Fruit fly (Drosophila melanogaster) whole organism, pupa: ENCODE data around the gene CG9270.

Experiments
- CG10348 ChIP-seq: fragments of 200-800 bp; sonication (Bioruptor generic); IDR thresholded peaks from 2 replicates; pipeline ENCODE4 v1.3.6; 2022; ENCODE audit warnings: missing biosample characterization, missing genetic modification characterization
- CG12605 ChIP-seq: fragments of 200-800 bp; sonication (Bioruptor generic); IDR thresholded peaks from 2 replicates; pipeline ENCODE4 v1.3.6; 2022; ENCODE audit warnings: missing biosample characterization, missing genetic modification characterization
- CG13204 ChIP-seq: fragments of 200-800 bp; sonication (Bioruptor generic); optimal IDR thresholded peaks from 2 replicates; lab custom pipeline; 2018; ENCODE audit warnings: missing biosample characterization, mild to moderate bottlenecking, missing genetic modification characterization, moderate library complexity
- CG14655 ChIP-seq: fragments of 200-800 bp; sonication (Bioruptor generic); optimal IDR thresholded peaks from 3 replicates; lab custom pipeline; 2017; ENCODE audit warnings: mild to moderate bottlenecking, missing biosample characterization, missing genetic modification reagents, missing genetic modification characterization
- CG15710 ChIP-seq: fragments of 200-800 bp; sonication (Bioruptor generic); optimal IDR thresholded peaks from 2 replicates; lab custom pipeline; 2018; ENCODE audit warnings: missing biosample characterization, mild to moderate bottlenecking, missing genetic modification characterization, moderate library complexity
- CG17806 ChIP-seq: fragments of 200-800 bp; sonication (Bioruptor generic); optimal IDR thresholded peaks from 2 replicates; lab custom pipeline; 2018; ENCODE audit warnings: missing biosample characterization, mild to moderate bottlenecking, missing genetic modification characterization, moderate library complexity
- CG32121 ChIP-seq: fragments of 200-800 bp; sonication (Bioruptor generic); IDR thresholded peaks from 2 replicates; pipeline ENCODE4 v1.3.6; 2022; ENCODE audit warnings: missing biosample characterization, missing genetic modification characterization
- CG34367 ChIP-seq: fragments of 200-800 bp; sonication (Bioruptor generic); optimal IDR thresholded peaks from 2 replicates; lab custom pipeline; 2018; ENCODE audit warnings: missing biosample characterization, mild to moderate bottlenecking, missing genetic modification characterization
- CG4496 ChIP-seq: fragments of 200-800 bp; sonication (Bioruptor generic); IDR thresholded peaks from 3 replicates; pipeline ENCODE4 v1.3.6; 2022; ENCODE audit warnings: missing biosample characterization, missing genetic modification characterization
- CG8159 ChIP-seq: fragments of 200-800 bp; sonication (Bioruptor generic); optimal IDR thresholded peaks from 3 replicates; lab custom pipeline; 2018; ENCODE audit warnings: missing biosample characterization, mild to moderate bottlenecking, missing genetic modification characterization, moderate library complexity
- CG8301 ChIP-seq: fragments of 200-800 bp; sonication (Bioruptor generic); optimal IDR thresholded peaks from 2 replicates; lab custom pipeline; 2018; ENCODE audit warnings: missing biosample characterization, mild to moderate bottlenecking, missing genetic modification characterization
- CG9948 ChIP-seq: fragments of 200-800 bp; sonication (Bioruptor generic); optimal IDR thresholded peaks from 2 replicates; lab custom pipeline; 2018; ENCODE audit warnings: missing biosample characterization, mild to moderate bottlenecking, missing genetic modification characterization, moderate library complexity
- D1 ChIP-seq: fragments of 200-800 bp; sonication (Bioruptor generic); optimal IDR thresholded peaks from 2 replicates; lab custom pipeline; 2018; ENCODE audit warnings: missing biosample characterization, mild to moderate bottlenecking, missing genetic modification characterization, moderate library complexity
- EcR ChIP-seq: fragments of 200-800 bp; sonication (Bioruptor generic); optimal IDR thresholded peaks from 3 replicates; lab custom pipeline; 2019; ENCODE audit warnings: missing biosample characterization, missing genetic modification characterization, mild to moderate bottlenecking, moderate library complexity, missing genetic modification reagents
- Ets98B ChIP-seq: fragments of 200-800 bp; sonication (Bioruptor generic); IDR thresholded peaks from 2 replicates; pipeline ENCODE4 v1.3.6; 2022; ENCODE audit warnings: missing biosample characterization, missing genetic modification characterization
- Pif1A ChIP-seq: fragments of 200-800 bp; sonication (Bioruptor generic); optimal IDR thresholded peaks from 3 replicates; lab custom pipeline; 2016; ENCODE audit warnings: missing biosample characterization, missing genetic modification characterization
- Pif1B ChIP-seq: fragments of 200-800 bp; sonication (Bioruptor generic); optimal IDR thresholded peaks from 3 replicates; lab custom pipeline; 2016; ENCODE audit warnings: missing biosample characterization, missing genetic modification characterization
- Snoo ChIP-seq: fragments of 200-800 bp; sonication (Bioruptor generic); optimal IDR thresholded peaks from 3 replicates; lab custom pipeline; 2017; ENCODE audit warnings: missing biosample characterization, mild to moderate bottlenecking, missing genetic modification characterization, inconsistent platforms
- fd96Ca ChIP-seq: fragments of 200-800 bp; sonication (Bioruptor generic); IDR thresholded peaks from 3 replicates; pipeline ENCODE4 v1.3.6; 2022; ENCODE audit warnings: missing biosample characterization, missing genetic modification characterization
- gl ChIP-seq: fragments of 200-800 bp; sonication (Bioruptor generic); optimal IDR thresholded peaks from 2 replicates; lab custom pipeline; 2018; ENCODE audit warnings: missing biosample characterization, mild to moderate bottlenecking, missing genetic modification characterization
- rn ChIP-seq: fragments of 200-800 bp; sonication (Bioruptor generic); IDR thresholded peaks from 2 replicates; pipeline ENCODE4 v1.3.6; 2022; ENCODE audit warnings: missing biosample characterization, missing genetic modification characterization

The CG9270 gene

DNA sequence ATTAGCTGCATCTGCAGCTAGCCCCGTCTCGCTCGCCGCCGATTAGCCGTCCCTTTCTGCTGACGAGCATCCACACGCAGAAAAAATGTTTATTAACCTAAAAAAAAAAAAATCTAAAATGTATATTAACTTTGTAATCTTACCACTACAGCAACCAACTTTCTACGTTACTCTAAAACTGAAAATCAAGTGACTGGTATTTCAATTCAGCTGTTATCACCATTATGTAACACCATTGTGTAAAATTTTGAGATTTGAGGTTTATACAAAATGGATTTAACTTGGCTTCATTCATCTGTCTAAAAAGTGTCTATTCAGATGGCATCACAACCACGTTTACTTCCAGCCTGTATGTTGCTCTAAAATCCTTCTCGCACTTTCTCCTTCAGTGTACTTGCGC, 2.5 kb upstream of the CG9270 start:
- TF ChIP-seq Ets98B (no peak), EcR (GFP tag; lab: Kevin White, UChicago) (no peak), Pif1B (peak; percentile 35), CG8301 (tag; lab: Kevin White, UChicago) (peak; percentile 38), gl (no peak), CG17806 (peak; percentile 42), Pif1A (peak; percentile 46), CG15710 (tag; lab: Kevin White, UChicago) (peak; percentile 45), CG12605 (GFP tag; lab: Robert Waterston, UW) (no peak), CG8159 (tag; lab: Kevin White, UChicago) (peak; percentile 49), CG4496 (GFP tag; lab: Robert Waterston, UW) (no peak), CG13204 (GFP tag; lab: Kevin White, UChicago) (no peak), Snoo (tag; lab: Kevin White, UChicago) (peak; percentile 1), fd96Ca (no peak), CG14655 (GFP tag; lab: Kevin White, UChicago) (peak; percentile 49), rn (no peak), CG9948 (tag; lab: Kevin White, UChicago) (peak; percentile 46), D1 (tag; lab: Kevin White, UChicago) (no peak), CG10348 (no peak), CG32121 (GFP tag; lab: Robert Waterston, UW) (no peak), CG34367 (peak; percentile 13)

DNA sequence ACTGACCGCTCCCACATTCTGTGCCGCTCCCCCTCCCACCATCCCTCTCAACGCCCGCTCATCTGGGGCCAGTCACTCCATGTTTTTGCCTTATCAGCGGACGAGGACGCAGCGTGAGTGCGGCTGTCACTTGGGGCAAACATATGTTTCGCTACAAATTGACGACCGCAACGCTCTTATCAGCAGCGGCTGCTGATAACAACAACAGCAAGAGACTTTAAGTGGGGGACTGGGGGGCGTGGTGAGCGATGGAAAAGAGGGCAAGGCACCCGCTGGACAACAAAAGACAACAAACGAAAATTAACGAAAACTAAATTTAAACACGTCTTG, 2.1 kb upstream of the CG9270 start:
- peak; percentile 96 for TF ChIP-seq EcR (GFP tag; lab: Kevin White, UChicago)
- peak; percentile 29 for TF ChIP-seq gl
- peak; percentile 74 for TF ChIP-seq CG13204 (GFP tag; lab: Kevin White, UChicago)
- no peak for TF ChIP-seq Pif1B
- TF ChIP-seq CG8301 (tag; lab: Kevin White, UChicago), result no peak
- TF ChIP-seq CG12605 (GFP tag; lab: Robert Waterston, UW), result peak; percentile 38
- TF ChIP-seq, all 21 proteins: peak for 4

DNA sequence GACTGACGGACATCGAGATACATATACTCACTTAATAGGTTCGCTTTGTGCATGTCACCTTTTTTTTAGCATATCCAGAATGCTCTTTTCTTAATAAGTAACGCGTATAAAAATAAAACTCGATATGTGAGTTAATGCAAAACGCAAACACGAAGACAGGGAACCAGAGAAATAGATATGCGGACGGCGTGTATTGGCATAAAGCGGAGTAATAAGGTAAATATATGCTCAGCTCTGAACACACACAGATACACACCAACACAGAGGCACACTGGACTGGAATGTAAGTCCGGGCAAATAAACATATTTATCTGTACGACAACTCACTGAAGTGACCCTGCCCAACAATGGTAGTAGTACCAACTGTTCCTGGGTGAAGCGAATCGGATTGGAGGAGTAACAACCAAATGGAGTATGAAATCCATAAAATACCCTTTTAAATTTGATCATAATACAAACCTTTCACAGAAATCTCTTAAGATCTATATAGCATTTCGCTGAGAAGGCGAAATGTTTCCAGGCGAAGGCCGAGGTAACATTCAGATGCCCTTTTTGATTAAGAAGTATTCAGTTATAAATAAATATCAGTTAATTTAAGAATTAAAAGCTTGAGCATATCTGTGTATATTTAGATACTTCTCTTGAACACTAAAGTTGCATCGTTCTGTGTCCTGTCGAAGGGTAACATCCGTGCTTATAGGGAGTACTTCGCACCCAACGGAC, 1.6 kb upstream of the CG9270 start:
- peak; percentile 41 for TF ChIP-seq Snoo (tag; lab: Kevin White, UChicago)
- TF ChIP-seq CG12605 (GFP tag; lab: Robert Waterston, UW), result no peak
- no peak for TF ChIP-seq Ets98B
- no peak for TF ChIP-seq CG13204 (GFP tag; lab: Kevin White, UChicago)
- TF ChIP-seq CG17806, result no peak
- no peak for TF ChIP-seq CG32121 (GFP tag; lab: Robert Waterston, UW)
- no peak for TF ChIP-seq Pif1B
- TF ChIP-seq CG15710 (tag; lab: Kevin White, UChicago), result peak; percentile 31
- TF ChIP-seq CG10348, result no peak
- TF ChIP-seq EcR (GFP tag; lab: Kevin White, UChicago), result no peak
- TF ChIP-seq rn, result no peak
- no peak for TF ChIP-seq fd96Ca
- no peak for TF ChIP-seq CG9948 (tag; lab: Kevin White, UChicago)
- TF ChIP-seq CG8301 (tag; lab: Kevin White, UChicago), result no peak
- no peak for TF ChIP-seq CG8159 (tag; lab: Kevin White, UChicago)
- TF ChIP-seq CG4496 (GFP tag; lab: Robert Waterston, UW), result no peak
- no peak for TF ChIP-seq Pif1A
- no peak for TF ChIP-seq D1 (tag; lab: Kevin White, UChicago)
- TF ChIP-seq CG34367, result peak; percentile 1
- no peak for TF ChIP-seq gl
- TF ChIP-seq CG14655 (GFP tag; lab: Kevin White, UChicago), result no peak

DNA sequence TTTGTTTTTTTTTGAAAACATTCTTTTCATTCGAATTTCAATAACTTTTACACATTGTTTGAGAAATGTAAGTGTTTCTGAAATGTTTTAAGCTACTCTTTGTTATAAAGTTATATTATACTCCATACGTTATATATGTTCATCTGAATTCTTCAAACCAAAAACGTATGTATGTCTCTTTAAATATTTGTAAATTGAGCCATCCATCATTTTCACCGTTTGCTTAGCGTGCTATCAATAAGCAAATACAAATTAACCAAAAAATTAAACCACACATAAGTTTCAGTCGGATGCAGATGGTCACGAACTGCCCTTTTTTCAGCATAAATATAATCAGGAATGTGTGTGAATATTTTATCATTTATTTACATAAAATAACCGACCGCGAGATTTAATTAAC, 765 bp upstream of the CG9270 start:
- TF ChIP-seq CG8159 (tag; lab: Kevin White, UChicago) (no peak), Ets98B (no peak), CG9948 (tag; lab: Kevin White, UChicago) (no peak), CG10348 (no peak), D1 (tag; lab: Kevin White, UChicago) (no peak), CG14655 (GFP tag; lab: Kevin White, UChicago) (no peak), fd96Ca (no peak)
- TF ChIP-seq, all 21 proteins: peak for 0

DNA sequence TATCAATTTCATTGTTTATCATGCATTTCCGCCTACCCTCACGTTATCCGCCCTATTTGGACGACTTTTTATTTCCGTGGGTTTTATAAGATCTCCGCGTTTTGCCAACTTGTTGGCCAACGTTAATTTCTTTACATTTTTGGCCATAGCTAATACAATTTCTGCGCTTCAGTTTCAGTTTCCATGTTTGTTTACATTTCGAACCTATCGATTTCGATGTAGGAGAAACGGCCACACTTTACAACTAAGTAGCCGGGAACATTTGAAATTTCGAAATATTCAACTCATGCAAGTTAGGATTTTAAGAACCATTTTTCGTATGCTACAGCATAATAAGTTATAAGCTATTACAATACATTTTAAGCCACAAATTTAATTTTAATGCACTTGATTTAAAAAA, 6.3 kb downstream of the CG9270 start, which contains the start of gene Nthl1:
Nthl1 (minus strand) TSS at position 208 of the 400 bp plus-strand sequence.
- no peak for TF ChIP-seq gl
- TF ChIP-seq CG17806, result no peak
- TF ChIP-seq Ets98B, result no peak
- no peak for TF ChIP-seq CG10348
- no peak for TF ChIP-seq EcR (GFP tag; lab: Kevin White, UChicago)
- no peak for TF ChIP-seq CG12605 (GFP tag; lab: Robert Waterston, UW)
- TF ChIP-seq CG13204 (GFP tag; lab: Kevin White, UChicago), result no peak
- no peak for TF ChIP-seq Snoo (tag; lab: Kevin White, UChicago)
- TF ChIP-seq CG34367, result no peak
- no peak for TF ChIP-seq CG4496 (GFP tag; lab: Robert Waterston, UW)
- no peak for TF ChIP-seq Pif1B
- TF ChIP-seq fd96Ca, result no peak

DNA sequence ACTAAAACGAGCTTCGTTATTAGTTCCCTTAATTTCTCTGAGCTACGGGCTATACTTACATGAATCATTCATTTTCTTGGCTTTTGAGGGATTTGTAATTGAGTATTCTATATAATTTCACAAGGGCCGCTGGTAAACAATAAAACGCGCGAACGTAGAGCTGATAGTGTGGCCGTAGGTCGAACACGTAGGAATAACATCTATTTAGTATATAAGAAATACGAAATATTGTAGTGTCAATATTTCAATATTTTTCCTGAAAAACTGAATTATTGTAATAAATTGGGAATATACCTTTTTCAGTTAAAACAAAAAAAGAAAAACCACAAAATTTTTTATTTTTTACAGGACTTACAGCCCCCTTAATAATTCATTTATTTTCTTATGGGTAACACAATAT, 7.9 kb downstream of the CG9270 start, which contains the start of gene RPA2:
RPA2 (minus strand) TSS at position 173 of the 400 bp plus-strand sequence.
- TF ChIP-seq Pif1B, result no peak
- TF ChIP-seq rn, result no peak
- no peak for TF ChIP-seq CG15710 (tag; lab: Kevin White, UChicago)
- no peak for TF ChIP-seq gl
- no peak for TF ChIP-seq fd96Ca
- no peak for TF ChIP-seq EcR (GFP tag; lab: Kevin White, UChicago)
- no peak for TF ChIP-seq CG32121 (GFP tag; lab: Robert Waterston, UW)
- TF ChIP-seq CG4496 (GFP tag; lab: Robert Waterston, UW), result no peak
- no peak for TF ChIP-seq D1 (tag; lab: Kevin White, UChicago)
- TF ChIP-seq CG12605 (GFP tag; lab: Robert Waterston, UW), result no peak
- no peak for TF ChIP-seq Snoo (tag; lab: Kevin White, UChicago)
- no peak for TF ChIP-seq CG34367
- no peak for TF ChIP-seq CG17806
- no peak for TF ChIP-seq CG10348
- no peak for TF ChIP-seq CG9948 (tag; lab: Kevin White, UChicago)
- TF ChIP-seq Ets98B, result no peak
- no peak for TF ChIP-seq CG14655 (GFP tag; lab: Kevin White, UChicago)
- no peak for TF ChIP-seq Pif1A
- TF ChIP-seq CG13204 (GFP tag; lab: Kevin White, UChicago), result no peak
